Worm (Caenorhabditis elegans): ENCODE measurements around the gene tag-329.

DNA sequence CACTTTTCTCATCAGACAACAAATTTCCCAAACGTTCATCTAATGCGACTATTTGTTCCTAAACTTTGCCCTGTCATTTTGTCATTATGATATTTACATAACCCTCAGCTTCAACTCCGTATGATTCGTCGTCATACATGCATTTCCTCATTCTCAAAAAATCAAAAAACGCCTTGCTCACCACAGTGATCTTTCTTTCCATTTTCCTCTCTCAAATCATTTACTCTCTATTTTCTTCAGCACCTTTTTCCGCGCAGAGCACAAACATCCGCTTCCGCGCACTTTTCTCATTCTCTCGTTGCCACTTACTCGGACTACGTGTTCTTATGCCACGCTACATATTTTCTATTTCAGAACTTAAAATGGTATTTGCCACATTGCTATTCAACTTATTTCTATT, 42.3 kb downstream of the tag-329 start, which contains the start of gene F25B3.2:
- no peak for TF ChIP-seq alr-1 (tag; optimal IDR thresholded peaks at IDR 0.05)
- no peak for TF ChIP-seq lin-13 (GFP tag; optimal IDR thresholded peaks at IDR 0.05)
- TF ChIP-seq fos-1 (tag; optimal IDR thresholded peaks at IDR 0.05): no peak
- TF ChIP-seq elt-1 (tag; optimal IDR thresholded peaks at IDR 0.05): no peak
- no peak for TF ChIP-seq elt-3 (tag; optimal IDR thresholded peaks at IDR 0.05)
- no peak for TF ChIP-seq sma-3 (GFP tag; optimal IDR thresholded peaks at IDR 0.05)
- no peak for TF ChIP-seq blmp-1 (tag; optimal IDR thresholded peaks at IDR 0.05; ENCODE audit: insufficient read depth)
- no peak for TF ChIP-seq mdl-1 (tag; optimal IDR thresholded peaks at IDR 0.05)
- no peak for TF ChIP-seq ceh-16 (tag; optimal IDR thresholded peaks at IDR 0.05)
- no peak for TF ChIP-seq snpc-4 (tag; optimal IDR thresholded peaks at IDR 0.05)
- no peak for TF ChIP-seq egl-27 (tag; optimal IDR thresholded peaks at IDR 0.05)
- TF ChIP-seq ceh-82 (tag; optimal IDR thresholded peaks at IDR 0.05): no peak

All from whole organism, L2 larva.